Fruit fly (Drosophila melanogaster) whole organism, embryonic: Measurements from ENCODE around the gene CG43208.

Source experiments
- CG12391 ChIP-seq: fragments of 200-800 bp; sonication (Bioruptor generic); optimal IDR thresholded peaks from 3 replicates; lab custom pipeline; 2018; ENCODE audit warnings: missing biosample characterization, mild to moderate bottlenecking, missing genetic modification characterization, moderate library complexity
- lilli ChIP-seq: fragments of 200-800 bp; sonication (Bioruptor generic); optimal IDR thresholded peaks from 3 replicates; lab custom pipeline; 2016; ENCODE audit warnings: missing biosample characterization, missing genetic modification characterization
- peb ChIP-seq: fragments of 200-800 bp; sonication (Bioruptor generic); IDR thresholded peaks from 2 replicates; pipeline ENCODE4 v1.3.6; 2022; ENCODE audit warnings: missing biosample characterization, missing genetic modification characterization

- TF ChIP-seq CG12391 (tag; lab: Kevin White, UChicago) = no peak
- TF ChIP-seq lilli = no peak
- TF ChIP-seq peb (GFP tag; lab: Robert Waterston, UW) = no peak
These were observed 41.5 kb upstream of the CG43208 start for dm6 chr3R:13261706-13262105.
